Fruit fly (Drosophila melanogaster): ENCODE measurements around the gene CG31268.
A peak's percentile ranks its signal among the peaks of the same experiment; 100 is the strongest.

The CG31268 gene

DNA sequence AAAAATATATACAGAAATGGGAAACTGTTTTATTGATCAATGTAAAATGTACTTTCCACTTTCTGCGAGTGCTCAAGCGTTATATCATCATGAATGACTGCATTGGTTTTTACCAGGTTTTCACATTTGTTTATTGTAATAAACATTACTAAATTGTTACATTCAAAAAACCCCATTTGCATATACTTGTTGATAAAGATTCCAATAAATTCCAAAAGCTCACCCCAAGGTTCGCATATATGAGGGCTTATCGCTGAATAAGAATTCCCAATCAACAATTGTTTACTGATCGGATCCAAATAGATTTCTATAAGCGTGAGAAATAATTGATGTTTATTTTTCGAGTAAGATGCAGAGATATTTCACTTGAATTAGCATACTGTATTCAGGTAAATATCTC, 28.1 kb upstream of the CG31268 start:
- no peak for TF ChIP-seq CG17801 (GFP tag; optimal IDR thresholded peaks at IDR 0.05; ENCODE audit: partially characterized antibody)

DNA sequence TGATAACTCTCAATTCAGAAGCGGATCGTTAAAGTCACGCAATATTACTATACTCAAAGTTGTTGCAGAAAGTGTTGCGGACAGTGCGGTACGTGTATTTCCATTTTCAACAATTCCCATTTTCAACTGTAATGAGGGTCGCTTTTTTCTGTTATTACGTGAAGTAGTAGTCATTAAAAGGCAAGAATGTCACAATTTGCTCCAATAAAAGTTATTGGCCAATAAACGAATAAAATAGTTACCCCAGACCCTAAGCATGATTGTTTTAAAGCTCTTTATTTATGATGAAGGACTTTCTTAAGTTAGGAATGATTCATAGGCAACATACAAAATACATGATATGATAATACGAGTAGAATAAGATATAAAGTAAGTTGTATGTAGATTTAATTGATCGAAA, 24.3 kb upstream of the CG31268 start:
- TF ChIP-seq CG17801 (GFP tag; optimal IDR thresholded peaks at IDR 0.05; ENCODE audit: partially characterized antibody): no peak

dm6 chr3R:17008018-17008674, 23.5 kb upstream of the CG31268 start, which contains the start of gene CG8907:
TSS of gene CG8907 (plus strand) at chr3R:17008269.
- TF ChIP-seq CG17801 (GFP tag; optimal IDR thresholded peaks at IDR 0.05; ENCODE audit: partially characterized antibody): no peak

DNA sequence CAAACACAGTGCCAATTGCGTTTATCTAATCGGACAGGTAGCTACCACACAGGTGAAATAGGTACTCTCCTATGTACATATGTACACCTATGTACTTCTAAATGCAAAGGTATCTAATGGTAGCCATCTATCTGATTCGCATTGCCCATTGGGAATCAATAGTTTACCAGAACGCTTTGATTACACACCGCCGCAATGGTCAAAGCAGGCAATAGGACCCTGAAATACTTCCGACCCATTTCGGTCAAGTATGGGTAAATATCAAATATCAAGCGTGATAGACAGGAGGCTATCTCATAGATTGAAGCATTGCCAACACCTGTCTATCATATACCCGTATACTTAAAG, 23.0 kb upstream of the CG31268 start:
- TF ChIP-seq CG17801 (GFP tag; optimal IDR thresholded peaks at IDR 0.05; ENCODE audit: partially characterized antibody): no peak

- no peak for TF ChIP-seq CG17801 (GFP tag; optimal IDR thresholded peaks at IDR 0.05; ENCODE audit: partially characterized antibody)
These were observed 17.3 kb upstream of the CG31268 start, which contains the start of gene Pxd for dm6 chr3R:17014276-17014675. TSS of gene Pxd (plus strand) at chr3R:17014576.

- no peak for TF ChIP-seq CG17801 (GFP tag; optimal IDR thresholded peaks at IDR 0.05; ENCODE audit: partially characterized antibody)
These were observed 15.4 kb upstream of the CG31268 start for dm6 chr3R:17016193-17016592.

DNA sequence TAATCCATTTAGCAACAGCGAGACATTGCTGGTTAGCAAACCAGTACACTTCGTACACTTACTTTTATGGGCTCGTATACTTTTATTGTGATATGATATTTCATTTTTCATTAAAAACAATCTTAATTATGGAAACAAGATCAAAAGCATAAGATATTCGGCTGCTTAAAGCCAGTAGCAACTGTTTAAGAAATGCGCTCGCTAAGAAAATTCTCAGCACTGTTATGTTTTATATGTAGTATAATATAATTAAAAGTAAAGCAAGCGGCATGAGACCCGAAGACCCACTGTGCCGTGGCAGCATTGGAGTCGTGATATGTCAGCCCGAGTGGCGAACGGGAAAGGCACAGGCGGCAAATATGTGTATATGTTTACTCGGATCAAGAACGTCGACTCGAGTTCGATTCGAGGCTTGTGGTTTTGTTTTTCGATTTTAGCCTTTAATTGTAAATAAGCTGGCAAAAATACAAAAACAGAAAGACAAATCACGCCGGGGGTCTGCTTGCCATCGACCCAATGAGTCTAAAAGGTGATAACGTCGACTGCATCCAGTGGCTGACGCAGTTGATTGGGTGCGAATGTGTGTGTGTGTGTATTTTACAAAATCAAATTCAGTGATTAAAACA, 12.6 kb upstream of the CG31268 start:
- no peak for TF ChIP-seq CG17801 (GFP tag; optimal IDR thresholded peaks at IDR 0.05; ENCODE audit: partially characterized antibody)

DNA sequence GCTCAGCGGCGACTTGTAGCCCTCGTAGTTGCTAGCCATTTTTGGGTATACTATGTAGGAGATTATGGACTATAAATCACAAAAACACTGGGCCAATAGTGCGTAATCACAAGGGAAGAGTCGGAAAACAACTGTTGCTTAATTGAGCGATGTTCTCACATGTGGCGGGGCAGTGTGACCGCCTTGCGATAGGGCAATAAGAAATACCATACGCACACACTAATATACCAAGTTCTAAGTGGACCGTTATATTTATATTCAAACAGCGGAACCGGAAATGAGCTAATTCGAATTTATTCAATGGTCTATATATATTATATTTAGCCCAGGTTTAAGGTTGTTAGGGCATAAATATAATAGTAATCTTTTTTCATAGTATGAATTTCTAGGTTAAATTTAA, 10.6 kb upstream of the CG31268 start, which contains the start of gene Adsl:
Adsl (minus strand) TSS at position 165 of the 400 bp plus-strand sequence.
- peak; percentile 85 for TF ChIP-seq CG17801 (GFP tag; optimal IDR thresholded peaks at IDR 0.05; ENCODE audit: partially characterized antibody)

dm6 chr3R:17028393-17028792, 3.2 kb upstream of the CG31268 start, which contains the start of gene CG5225:
TSS of gene CG5225 (plus strand) at chr3R:17028693.
- TF ChIP-seq CG17801 (GFP tag; optimal IDR thresholded peaks at IDR 0.05; ENCODE audit: partially characterized antibody): no peak

DNA sequence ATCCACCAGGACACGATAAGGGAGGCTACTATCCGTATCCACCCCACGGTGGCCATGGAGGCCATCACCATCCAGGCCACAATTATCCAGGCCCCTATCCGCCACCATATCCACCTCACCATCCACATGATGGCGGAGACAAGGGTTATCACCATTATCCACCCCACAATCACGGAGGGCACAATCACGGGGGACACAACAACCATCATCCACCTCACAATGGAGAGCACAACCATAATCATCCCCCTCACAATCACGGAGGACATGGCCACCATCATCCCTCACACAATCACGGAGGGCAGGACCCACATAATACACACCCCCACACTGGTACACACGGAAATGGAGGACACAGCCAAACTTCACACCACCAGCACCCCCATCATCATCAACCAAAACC, 1.8 kb upstream of the CG31268 start:
- no peak for TF ChIP-seq CG17801 (GFP tag; optimal IDR thresholded peaks at IDR 0.05; ENCODE audit: partially characterized antibody)

- TF ChIP-seq CG17801 (GFP tag; optimal IDR thresholded peaks at IDR 0.05; ENCODE audit: partially characterized antibody): no peak
These were observed 4.3 kb downstream of the CG31268 start, which contains the start of gene CG4009 for dm6 chr3R:17035945-17036344. TSS of gene CG4009 (minus strand) at chr3R:17036045.

- no peak for TF ChIP-seq CG17801 (GFP tag; optimal IDR thresholded peaks at IDR 0.05; ENCODE audit: partially characterized antibody)
These were observed 8.6 kb downstream of the CG31268 start, which contains the start of the genes CG18213 and Trm7-32 for dm6 chr3R:17039993-17040807. TSS of gene CG18213 (minus strand) at chr3R:17040203. TSS of gene Trm7-32 (plus strand) at chr3R:17040682.

dm6 chr3R:17042838-17043569, 11.4 kb downstream of the CG31268 start, which contains the start of the genes bdwf and Patr-1:
TSS of gene bdwf (minus strand) at chr3R:17043136.
TSS of gene Patr-1 (plus strand) at chr3R:17043564.
- TF ChIP-seq CG17801 (GFP tag; optimal IDR thresholded peaks at IDR 0.05; ENCODE audit: partially characterized antibody): no peak

- no peak for TF ChIP-seq CG17801 (GFP tag; optimal IDR thresholded peaks at IDR 0.05; ENCODE audit: partially characterized antibody)
These were observed 11.9 kb downstream of the CG31268 start for dm6 chr3R:17043570-17043923.

DNA sequence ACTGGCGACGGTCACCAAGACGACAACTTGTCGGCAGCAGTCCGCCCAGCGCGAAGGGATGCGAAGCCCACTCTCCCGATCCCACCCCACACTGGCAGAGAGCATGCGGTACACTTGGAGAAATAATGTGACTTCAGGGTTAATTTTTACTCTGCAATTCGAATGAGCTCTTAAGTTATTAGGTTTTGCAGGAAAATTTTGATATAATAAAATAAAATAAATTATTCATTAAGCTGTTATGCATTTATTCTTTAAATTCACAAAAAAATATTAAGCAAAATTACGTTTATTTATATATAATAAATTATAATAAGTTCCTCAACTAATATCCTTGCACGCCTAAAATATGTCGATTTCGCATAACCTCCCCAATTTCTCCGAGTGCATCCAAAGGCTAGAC, 17.3 kb downstream of the CG31268 start:
- no peak for TF ChIP-seq CG17801 (GFP tag; optimal IDR thresholded peaks at IDR 0.05; ENCODE audit: partially characterized antibody)
